Fruit fly (Drosophila melanogaster) whole organism, prepupa: ENCODE measurements around the gene yellow-k.

Source experiments
- CG10631 ChIP-seq: fragments of 200-800 bp; sonication (Bioruptor generic); optimal IDR thresholded peaks from 2 replicates; lab custom pipeline; 2016; ENCODE audit warnings: missing biosample characterization, missing genetic modification characterization
- CG11294 ChIP-seq: fragments of 200-800 bp; sonication (Bioruptor generic); IDR thresholded peaks from 2 replicates; pipeline ENCODE4 v1.3.6; 2022; ENCODE audit warnings: missing biosample characterization, missing genetic modification characterization
- CG11762 ChIP-seq: fragments of 200-800 bp; sonication (Bioruptor generic); optimal IDR thresholded peaks from 3 replicates; lab custom pipeline; 2016; ENCODE audit warnings: missing biosample characterization, missing genetic modification characterization; ENCODE audit not compliant: insufficient read depth
- CG11902 ChIP-seq: fragments of 200-800 bp; sonication (Bioruptor generic); optimal IDR thresholded peaks from 3 replicates; lab custom pipeline; 2016; ENCODE audit warnings: missing biosample characterization, missing genetic modification characterization
- CG15336 ChIP-seq: fragments of 200-800 bp; sonication (Bioruptor generic); IDR thresholded peaks from 2 replicates; pipeline ENCODE4 v1.3.6; 2022; ENCODE audit warnings: missing biosample characterization, missing genetic modification characterization
- CG16779 ChIP-seq: fragments of 200-800 bp; sonication (Bioruptor generic); optimal IDR thresholded peaks from 3 replicates; lab custom pipeline; 2017; ENCODE audit warnings: missing biosample characterization, mild to moderate bottlenecking, missing genetic modification characterization
- CG3032 ChIP-seq: fragments of 200-800 bp; optimal IDR thresholded peaks from 2 replicates; lab custom pipeline; 2019; ENCODE audit warnings: missing biosample characterization, mild to moderate bottlenecking, missing genetic modification characterization, moderate library complexity
- CG31627 ChIP-seq: fragments of 200-800 bp; sonication (Bioruptor generic); optimal IDR thresholded peaks from 3 replicates; lab custom pipeline; 2016; ENCODE audit warnings: missing biosample characterization, missing genetic modification characterization
- CG32006 ChIP-seq: fragments of 200-800 bp; sonication (Bioruptor generic); optimal IDR thresholded peaks from 3 replicates; lab custom pipeline; 2017; ENCODE audit warnings: missing biosample characterization, mild to moderate bottlenecking, missing genetic modification characterization
- CG34406 ChIP-seq: fragments of 200-800 bp; sonication (Bioruptor generic); optimal IDR thresholded peaks from 3 replicates; lab custom pipeline; 2016; ENCODE audit warnings: missing biosample characterization, missing genetic modification characterization
- CG4318 ChIP-seq: fragments of 200-800 bp; sonication (Bioruptor generic); optimal IDR thresholded peaks from 3 replicates; lab custom pipeline; 2017; ENCODE audit warnings: missing biosample characterization, mild to moderate bottlenecking, missing genetic modification characterization
- CG6276 ChIP-seq: fragments of 200-800 bp; sonication (Bioruptor generic); optimal IDR thresholded peaks from 2 replicates; lab custom pipeline; 2017; ENCODE audit warnings: missing biosample characterization, mild to moderate bottlenecking, missing genetic modification characterization
- CG6854 ChIP-seq: fragments of 200-800 bp; sonication (Bioruptor generic); optimal IDR thresholded peaks from 2 replicates; lab custom pipeline; 2017; ENCODE audit warnings: missing biosample characterization, mild to moderate bottlenecking, missing genetic modification characterization
- CG8632 ChIP-seq: fragments of 200-800 bp; sonication (Bioruptor generic); optimal IDR thresholded peaks from 3 replicates; lab custom pipeline; 2016; ENCODE audit warnings: missing biosample characterization, missing genetic modification characterization
- Eip75B ChIP-seq: fragments of 200-800 bp; sonication (Bioruptor generic); optimal IDR thresholded peaks from 3 replicates; lab custom pipeline; 2016; ENCODE audit warnings: missing biosample characterization, missing genetic modification characterization
- Eip93F ChIP-seq: fragments of 200-800 bp; sonication (Bioruptor generic); optimal IDR thresholded peaks from 2 replicates; lab custom pipeline; 2016; ENCODE audit warnings: missing biosample characterization, mild to moderate bottlenecking, missing genetic modification characterization
- Gug ChIP-seq: fragments of 200-800 bp; sonication (Bioruptor generic); IDR thresholded peaks from 2 replicates; pipeline ENCODE4 v1.3.6; 2022; ENCODE audit warnings: missing biosample characterization, missing genetic modification characterization
- Hr39 ChIP-seq: fragments of 200-800 bp; sonication (Bioruptor generic); optimal IDR thresholded peaks from 2 replicates; lab custom pipeline; 2016; ENCODE audit warnings: missing biosample characterization, missing genetic modification characterization
- Lpt ChIP-seq: fragments of 200-800 bp; sonication (Bioruptor generic); optimal IDR thresholded peaks from 3 replicates; lab custom pipeline; 2016; ENCODE audit warnings: missing biosample characterization, missing genetic modification characterization
- Met ChIP-seq: fragments of 200-800 bp; sonication (Bioruptor generic); optimal IDR thresholded peaks from 3 replicates; lab custom pipeline; 2016; ENCODE audit warnings: missing biosample characterization, missing genetic modification characterization
- Smox ChIP-seq: fragments of 200-800 bp; sonication (Bioruptor generic); optimal IDR thresholded peaks from 3 replicates; lab custom pipeline; 2016; ENCODE audit warnings: missing biosample characterization, missing genetic modification characterization
- Sox102F ChIP-seq: fragments of 200-800 bp; sonication (Bioruptor generic); optimal IDR thresholded peaks from 2 replicates; lab custom pipeline; 2016; ENCODE audit warnings: missing biosample characterization, mild to moderate bottlenecking, missing genetic modification characterization
- Sox15 ChIP-seq: fragments of 200-800 bp; sonication (Bioruptor generic); optimal IDR thresholded peaks from 3 replicates; lab custom pipeline; 2016; ENCODE audit warnings: missing biosample characterization, missing genetic modification characterization
- dac ChIP-seq: fragments of 200-800 bp; sonication (Bioruptor generic); optimal IDR thresholded peaks from 2 replicates; lab custom pipeline; 2017; ENCODE audit warnings: missing biosample characterization, mild to moderate bottlenecking, missing genetic modification characterization
- eg ChIP-seq: fragments of 200-800 bp; sonication (Bioruptor generic); IDR thresholded peaks from 3 replicates; pipeline ENCODE4 v1.3.6; 2022; ENCODE audit warnings: missing biosample characterization, missing genetic modification characterization
- esn ChIP-seq: fragments of 200-800 bp; sonication (Bioruptor generic); optimal IDR thresholded peaks from 2 replicates; lab custom pipeline; 2016; ENCODE audit warnings: missing biosample characterization, mild to moderate bottlenecking, missing genetic modification characterization, moderate library complexity
- fd59A ChIP-seq: fragments of 200-800 bp; sonication (Bioruptor generic); optimal IDR thresholded peaks from 2 replicates; lab custom pipeline; 2017; ENCODE audit warnings: missing biosample characterization, mild to moderate bottlenecking, missing genetic modification characterization, missing genetic modification reagents
- fkh ChIP-seq: fragments of 200-800 bp; sonication (Bioruptor generic); optimal IDR thresholded peaks from 3 replicates; lab custom pipeline; 2017; ENCODE audit warnings: missing biosample characterization, mild to moderate bottlenecking, missing genetic modification characterization, moderate library complexity
- net ChIP-seq: fragments of 200-800 bp; sonication (Bioruptor generic); optimal IDR thresholded peaks from 3 replicates; lab custom pipeline; 2016; ENCODE audit warnings: missing biosample characterization, missing genetic modification characterization
- pdm3 ChIP-seq: fragments of 200-800 bp; sonication (Bioruptor generic); optimal IDR thresholded peaks from 3 replicates; lab custom pipeline; 2016; ENCODE audit warnings: missing biosample characterization, missing genetic modification characterization
- salr ChIP-seq, 2 experiments: fragments of 200-800 bp; sonication (Bioruptor generic); optimal IDR thresholded peaks; 3 replicates each; lab custom pipeline; 2016 to 2018; ENCODE audit warnings: missing biosample characterization in 2 of 2, missing genetic modification characterization in 2 of 2, mild to moderate bottlenecking in 1 of 2
- spab ChIP-seq: fragments of 200-800 bp; sonication (Bioruptor generic); optimal IDR thresholded peaks from 2 replicates; lab custom pipeline; 2017; ENCODE audit warnings: missing biosample characterization, mild to moderate bottlenecking, missing genetic modification characterization, missing genetic modification reagents
- ss ChIP-seq, 2 experiments: fragments of 200-800 bp; sonication (Bioruptor generic); optimal IDR thresholded peaks; 2 replicates in 1 of 2; 3 replicates in 1 of 2; lab custom pipeline; 2017 to 2018; ENCODE audit warnings: mild to moderate bottlenecking in 2 of 2, missing biosample characterization in 2 of 2, missing genetic modification characterization in 2 of 2, moderate library complexity in 1 of 2
- svp ChIP-seq: fragments of 200-800 bp; sonication (Bioruptor generic); peaks from one replicate; lab custom pipeline; 2016; ENCODE audit warnings: missing biosample characterization, missing genetic modification characterization
- vri ChIP-seq: fragments of 200-800 bp; sonication (Bioruptor generic); optimal IDR thresholded peaks from 3 replicates; lab custom pipeline; 2016; ENCODE audit warnings: missing biosample characterization, mild to moderate bottlenecking, missing genetic modification characterization

yellow-k gene

DNA sequence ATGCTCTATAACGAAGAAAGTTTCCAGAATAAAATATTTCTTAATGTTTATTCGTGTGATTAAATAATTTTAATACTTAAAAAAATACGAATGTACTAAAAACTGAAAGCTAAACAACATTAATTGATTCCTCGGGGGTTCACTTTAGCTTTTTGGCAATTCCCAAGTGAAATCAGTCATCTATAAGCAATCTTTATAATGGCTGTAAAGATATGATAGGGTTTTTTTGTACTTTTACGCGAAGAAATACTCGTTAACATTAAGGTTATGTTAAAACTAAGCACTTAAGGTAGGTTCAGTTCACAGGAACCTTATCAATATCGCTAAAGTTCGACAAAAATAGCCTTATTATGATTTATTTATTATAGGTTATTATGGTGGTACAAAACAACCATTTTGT is 500 bp upstream of the yellow-k start:
- TF ChIP-seq Eip75B (GFP tag; lab: Kevin White, UChicago) (no peak), CG4318 (GFP tag; lab: Kevin White, UChicago) (no peak), svp (no peak), net (GFP tag; lab: Kevin White, UChicago) (no peak), CG8632 (GFP tag; lab: Kevin White, UChicago) (no peak), Met (GFP tag; lab: Kevin White, UChicago) (no peak), CG11902 (GFP tag; lab: Kevin White, UChicago) (no peak)

DNA sequence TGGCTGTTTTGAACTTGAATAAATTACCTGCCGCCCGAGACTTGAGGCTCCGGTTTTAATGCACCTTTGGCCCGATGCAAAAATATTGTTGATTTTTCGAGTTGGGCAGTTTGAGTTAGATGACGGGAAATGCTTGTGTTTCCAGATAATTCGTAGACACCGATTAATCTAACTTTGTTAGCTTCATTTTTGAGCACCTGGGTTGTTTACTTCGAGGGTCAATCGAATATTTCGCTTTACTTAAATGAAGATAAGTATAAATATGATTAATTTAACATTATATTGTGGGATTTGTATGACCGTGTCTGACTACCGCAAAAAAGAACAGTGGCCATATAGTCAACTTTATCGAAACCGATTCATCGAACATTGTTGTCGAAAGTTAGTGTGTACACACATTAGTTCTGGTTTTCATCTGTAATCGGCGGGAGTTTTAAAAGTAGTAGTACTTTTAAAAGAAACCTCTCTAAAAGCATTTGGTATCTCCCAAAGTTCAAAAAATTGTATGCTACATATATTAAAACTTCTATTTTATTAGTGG is 3.5 kb downstream of the yellow-k start, which contains the start of gene CG7945:
Gene CG7945 (minus strand): TSS at position 332 of the 541 bp plus-strand sequence.
- peak; percentile 3 for TF ChIP-seq fkh (GFP tag; lab: Kevin White, UChicago)
- peak; percentile 7 for TF ChIP-seq Eip93F (GFP tag; lab: Kevin White, UChicago)
- no peak for TF ChIP-seq dac (GFP tag; lab: Kevin White, UChicago)
- TF ChIP-seq vri (GFP tag; lab: Kevin White, UChicago) = peak; percentile 24
- TF ChIP-seq, all 60 proteins: peak for 3

DNA sequence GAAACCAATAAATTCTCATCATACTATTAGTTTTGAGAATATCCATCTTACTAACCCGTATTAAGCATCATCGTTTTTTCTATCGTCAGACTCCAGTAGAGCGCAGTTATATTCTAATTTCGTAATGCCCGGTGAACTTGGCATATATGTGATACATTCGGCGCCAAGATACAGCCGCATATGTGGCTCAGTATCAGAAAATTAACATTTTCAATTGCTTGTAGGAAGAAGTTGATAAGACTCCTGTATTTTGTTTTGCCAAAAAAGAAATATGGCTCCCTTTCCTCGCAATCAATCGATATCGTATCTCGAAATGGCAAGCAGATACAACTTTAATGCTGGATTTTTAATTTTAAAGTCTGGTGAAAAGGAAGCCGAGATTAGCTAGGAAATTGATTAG is 4.7 kb downstream of the yellow-k start, which contains the start of gene CG33986:
Gene CG33986 (minus strand): TSS at position 101 of the 400 bp plus-strand sequence.
- TF ChIP-seq CG31627 (GFP tag; lab: Kevin White, UChicago) = no peak
- no peak for TF ChIP-seq salr (GFP tag; optimal IDR thresholded peaks at IDR 0.05; lab: Kevin White, UChicago)
- no peak for TF ChIP-seq Hr39 (GFP tag; lab: Kevin White, UChicago)
- no peak for TF ChIP-seq Smox (GFP tag; lab: Kevin White, UChicago)
- no peak for TF ChIP-seq Gug (GFP tag; lab: Robert Waterston, UW)
- no peak for TF ChIP-seq CG34406 (GFP tag; lab: Kevin White, UChicago)
- no peak for TF ChIP-seq pdm3 (GFP tag; lab: Kevin White, UChicago)
- no peak for TF ChIP-seq CG10631 (GFP tag; lab: Kevin White, UChicago)
- TF ChIP-seq CG11294 (GFP tag; lab: Robert Waterston, UW) = no peak
- no peak for TF ChIP-seq CG16779
- TF ChIP-seq fkh (GFP tag; lab: Kevin White, UChicago) = no peak
- TF ChIP-seq CG32006 (GFP tag; lab: Kevin White, UChicago) = no peak
- no peak for TF ChIP-seq Sox102F (GFP tag; lab: Kevin White, UChicago)
- no peak for TF ChIP-seq Sox15 (GFP tag; lab: Kevin White, UChicago)
- no peak for TF ChIP-seq CG8632 (GFP tag; lab: Kevin White, UChicago)
- no peak for TF ChIP-seq Eip75B (GFP tag; lab: Kevin White, UChicago)
- TF ChIP-seq fd59A (GFP tag; lab: Kevin White, UChicago) = no peak
- no peak for TF ChIP-seq CG15336 (GFP tag; lab: Robert Waterston, UW)
- TF ChIP-seq CG4318 (GFP tag; lab: Kevin White, UChicago) = no peak

DNA sequence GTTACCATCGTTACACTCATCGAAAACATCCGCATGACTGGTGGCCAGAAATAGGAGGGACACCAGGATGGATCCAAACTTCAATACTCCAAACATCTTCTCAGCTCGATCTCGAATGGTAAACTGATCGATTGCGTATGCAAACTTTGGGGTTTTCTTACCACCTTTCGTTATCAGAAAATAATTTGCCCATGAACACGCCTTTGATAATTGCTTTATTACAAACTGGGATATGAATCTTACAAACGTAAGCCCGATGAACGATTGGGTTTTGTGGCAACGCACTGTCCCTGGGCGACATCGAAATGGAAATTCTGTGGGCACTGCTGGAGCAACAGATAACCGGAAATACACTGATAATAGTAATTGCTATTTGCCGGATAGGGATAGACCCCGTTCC is 6.3 kb downstream of the yellow-k start, which contains the start of gene CG33985:
Gene CG33985 (minus strand): TSS at position 101 of the 400 bp plus-strand sequence.
- TF ChIP-seq Met (GFP tag; lab: Kevin White, UChicago) (no peak), ss (GFP tag; optimal IDR thresholded peaks at IDR 0.05; lab: Kevin White, UChicago) (no peak), CG11762 (no peak), Hr39 (GFP tag; lab: Kevin White, UChicago) (no peak), svp (no peak), esn (GFP tag; lab: Kevin White, UChicago) (no peak), Lpt (GFP tag; lab: Kevin White, UChicago) (no peak), eg (GFP tag; lab: Robert Waterston, UW) (no peak), Eip93F (GFP tag; lab: Kevin White, UChicago) (no peak), CG16779 (no peak)

DNA sequence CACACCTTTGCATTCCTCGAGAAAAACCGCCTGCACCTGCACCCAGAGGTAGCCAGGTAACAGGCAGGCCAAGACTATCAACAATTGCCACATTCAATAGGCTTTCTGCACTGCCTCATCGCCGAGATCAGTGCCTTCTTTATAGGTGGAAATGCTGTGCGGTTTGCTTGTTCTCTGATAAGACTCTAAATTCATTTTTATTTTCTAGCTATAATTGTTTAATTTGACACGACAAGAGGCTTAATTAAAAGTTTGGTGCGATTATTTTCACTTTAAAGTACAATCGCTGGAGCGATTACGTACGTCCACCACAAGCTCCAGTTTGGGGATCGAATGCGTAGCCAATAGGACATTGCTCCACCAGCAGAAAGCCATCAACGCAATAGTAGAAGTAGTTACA is 7.0 kb downstream of the yellow-k start, which contains the start of gene CG42729:
Gene CG42729 (minus strand): TSS at position 101 of the 400 bp plus-strand sequence.
- TF ChIP-seq CG34406 (GFP tag; lab: Kevin White, UChicago) (no peak), CG6854 (GFP tag; lab: Kevin White, UChicago) (no peak), CG6276 (GFP tag; lab: Kevin White, UChicago) (no peak), spab (GFP tag; lab: Kevin White, UChicago) (no peak), Gug (GFP tag; lab: Robert Waterston, UW) (no peak), fkh (GFP tag; lab: Kevin White, UChicago) (no peak), CG3032 (tag; lab: Kevin White, UChicago) (no peak)
